Fruit fly (Drosophila melanogaster): ENCODE results near the gene CG1271.

dm6 chr3L:3089012-3089411 lies 36.7 kb downstream of the CG1271 start:
- TF ChIP-seq sisA (GFP tag; IDR thresholded peaks at IDR 0.05) = no peak
- TF ChIP-seq CG14965 (GFP tag; optimal IDR thresholded peaks at IDR 0.05; ENCODE audit: borderline replicate concordance) = no peak
- TF ChIP-seq az2 (GFP tag; optimal IDR thresholded peaks at IDR 0.05) = no peak
- TF ChIP-seq CG15479 (GFP tag; optimal IDR thresholded peaks at IDR 0.05) = no peak
- TF ChIP-seq tin (GFP tag; optimal IDR thresholded peaks at IDR 0.05) = no peak
- no peak for TF ChIP-seq Six4 (GFP tag; optimal IDR thresholded peaks at IDR 0.05)
- TF ChIP-seq CG6689 (GFP tag; IDR thresholded peaks at IDR 0.05) = no peak
- no peak for TF ChIP-seq Adf1 (GFP tag; IDR thresholded peaks at IDR 0.05)
- no peak for TF ChIP-seq CG32767 (GFP tag; IDR thresholded peaks at IDR 0.05)
